Worm (Caenorhabditis elegans): Measurements from ENCODE around the gene sams-1.

DNA sequence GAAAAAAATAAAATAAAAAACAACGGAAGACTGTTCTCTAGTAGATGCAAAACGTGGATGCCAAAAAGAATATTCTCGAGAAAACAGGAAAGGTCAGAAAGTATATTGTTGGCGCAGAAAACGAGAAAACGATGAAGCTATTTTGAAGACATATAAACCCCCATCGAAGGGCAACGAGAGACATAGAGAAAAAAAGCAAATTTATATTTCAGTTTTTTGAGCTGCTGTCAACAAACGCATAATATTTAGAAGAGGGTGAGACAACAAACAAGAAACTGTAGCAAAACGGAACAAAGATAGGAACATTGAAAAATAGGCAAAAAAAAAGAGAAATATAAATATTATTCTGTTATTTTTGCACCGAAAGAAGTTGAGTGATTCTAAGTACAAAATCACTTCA is 26.5 kb downstream of the sams-1 start:
- TF ChIP-seq him-1 (tag; optimal IDR thresholded peaks at IDR 0.05) (no peak), W03F9.2 (tag; optimal IDR thresholded peaks at IDR 0.05) (no peak)
